Worm (Caenorhabditis elegans): Measurements from ENCODE around the gene nhr-93.
"Not testable (repeated sequence)": the region's sequence is repeated elsewhere in the genome, so short reads cannot be mapped to it uniquely, and the experiment has no call there.

The nhr-93 gene

DNA sequence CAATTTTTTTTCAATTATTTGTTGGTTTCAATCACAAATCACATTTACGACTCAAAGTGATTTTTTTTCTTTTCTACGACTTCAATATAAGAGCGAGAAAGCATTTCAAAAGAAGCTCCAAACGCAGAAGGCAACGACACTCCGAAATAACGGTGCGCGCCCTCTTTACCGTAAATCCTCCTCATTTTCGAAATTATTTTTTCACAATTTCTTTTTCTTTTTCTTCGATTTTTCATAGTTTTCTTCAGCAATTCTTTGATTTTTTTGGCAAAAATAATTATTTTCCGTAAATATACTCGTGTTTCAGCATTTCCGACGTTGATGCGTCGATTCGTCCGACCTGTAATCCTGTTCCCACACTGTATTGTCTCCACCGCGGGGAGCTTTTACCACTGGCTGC, 32.5 kb upstream of the nhr-93 start, which contains the start of gene F40C5.2:
Gene F40C5.2 (plus strand): TSS at position 301 of the 400 bp plus-strand sequence.
- not testable (repeated sequence) for TF ChIP-seq mep-1, lin-39, nhr-77 (tag; optimal IDR thresholded peaks at IDR 0.05)

DNA sequence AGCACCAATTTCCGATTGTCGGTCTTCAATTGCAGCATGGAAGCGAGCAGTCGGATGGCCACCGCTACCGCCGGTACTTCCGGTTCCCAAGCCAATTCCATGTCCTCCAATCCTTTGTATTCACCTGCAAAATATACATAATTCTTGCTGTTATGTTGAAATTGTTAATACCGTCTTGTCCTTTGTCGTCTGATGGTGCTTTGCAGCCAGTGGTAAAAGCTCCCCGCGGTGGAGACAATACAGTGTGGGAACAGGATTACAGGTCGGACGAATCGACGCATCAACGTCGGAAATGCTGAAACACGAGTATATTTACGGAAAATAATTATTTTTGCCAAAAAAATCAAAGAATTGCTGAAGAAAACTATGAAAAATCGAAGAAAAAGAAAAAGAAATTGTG, 26.1 kb upstream of the nhr-93 start, which contains the start of gene T24A6.17:
Gene T24A6.17 (minus strand): TSS at position 101 of the 400 bp plus-strand sequence.
- not testable (repeated sequence) for TF ChIP-seq ztf-11, ceh-90, unc-130 (tag; optimal IDR thresholded peaks at IDR 0.05)

DNA sequence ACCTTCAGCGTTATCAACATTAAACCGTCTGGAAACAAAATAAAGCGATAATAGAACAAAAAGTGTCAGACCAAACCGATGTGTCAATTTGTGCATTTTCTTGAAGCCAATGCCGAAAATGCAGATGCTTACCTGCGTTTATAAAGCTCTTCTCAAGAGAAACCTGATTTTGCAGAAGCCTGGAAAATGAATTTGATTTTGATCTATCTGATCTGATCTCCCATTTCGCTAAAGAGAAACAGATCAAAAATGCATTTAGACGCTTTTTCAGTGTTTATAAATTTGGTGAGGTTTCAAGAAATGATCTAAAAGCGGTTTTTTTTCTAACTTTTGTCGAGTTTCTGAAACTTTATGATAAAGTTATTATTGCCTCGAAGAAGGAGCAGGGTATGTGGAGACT, 24.6 kb upstream of the nhr-93 start, which contains the start of gene T24A6.16:
Gene T24A6.16 (minus strand): TSS at position 101 of the 400 bp plus-strand sequence.
- not testable (repeated sequence) for TF ChIP-seq lin-35 (GFP tag; optimal IDR thresholded peaks at IDR 0.05); unc-86 (tag; optimal IDR thresholded peaks at IDR 0.05); nhr-77 (tag; optimal IDR thresholded peaks at IDR 0.05)

DNA sequence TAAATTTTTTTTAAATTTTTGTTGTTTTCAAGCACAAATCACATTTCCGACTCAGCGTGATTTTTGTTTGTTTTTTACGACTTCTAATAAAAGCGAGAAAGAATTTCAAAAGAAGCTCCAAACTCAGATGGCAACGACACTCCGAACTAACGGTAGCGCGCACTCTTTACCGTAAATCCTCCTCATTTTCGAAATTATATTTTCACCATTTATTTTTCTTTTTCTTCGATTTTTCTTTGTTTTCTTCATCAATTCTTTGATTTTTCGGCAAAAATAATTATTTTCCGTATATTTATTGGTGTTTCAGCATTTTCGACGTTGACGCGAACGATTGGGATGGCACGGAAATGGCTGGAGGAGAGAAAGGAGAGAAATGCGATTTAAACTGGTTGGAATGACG, 20.5 kb upstream of the nhr-93 start, which contains the start of gene T24A6.1:
Gene T24A6.1 (plus strand): TSS at position 301 of the 400 bp plus-strand sequence.
- TF ChIP-seq mef-2 (tag; optimal IDR thresholded peaks at IDR 0.05); nhr-76 (tag; optimal IDR thresholded peaks at IDR 0.05); fkh-4 (tag; optimal IDR thresholded peaks at IDR 0.05; ENCODE audit: borderline replicate concordance): not testable (repeated sequence)

DNA sequence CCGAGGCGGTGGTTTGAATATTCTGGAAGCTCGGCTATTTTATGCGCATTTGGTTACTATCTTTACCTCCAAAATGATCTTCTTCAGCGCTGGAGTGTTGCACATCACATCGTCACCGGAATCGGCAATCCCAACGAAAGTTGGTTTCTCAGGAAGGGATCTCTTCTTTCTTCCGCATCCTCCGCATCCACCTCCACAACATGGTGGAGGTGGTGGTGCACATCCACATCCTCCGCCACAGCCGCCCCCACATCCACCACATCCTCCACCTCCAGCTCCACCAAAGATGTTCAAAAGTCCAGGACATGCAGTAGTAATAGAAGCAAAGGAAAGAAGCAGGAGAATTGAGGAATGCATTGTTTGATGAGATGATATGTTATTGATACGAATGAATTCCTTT, 19.2 kb upstream of the nhr-93 start, which contains the start of gene grl-31:
Gene grl-31 (minus strand): TSS at position 357 of the 400 bp plus-strand sequence.
- TF ChIP-seq unc-98 (GFP tag; IDR thresholded peaks at IDR 0.05) (no peak), pax-3 (tag; optimal IDR thresholded peaks at IDR 0.05) (no peak), nhr-47 (tag; optimal IDR thresholded peaks at IDR 0.05) (no peak), efl-1 (optimal IDR thresholded peaks at IDR 0.05) (no peak), efl-1 (GFP tag; optimal IDR thresholded peaks at IDR 0.05 in 1 of 2) (no peak), blmp-1 (tag; optimal IDR thresholded peaks at IDR 0.05) (no peak), hpl-2 (GFP tag; optimal IDR thresholded peaks at IDR 0.05) (no peak)

DNA sequence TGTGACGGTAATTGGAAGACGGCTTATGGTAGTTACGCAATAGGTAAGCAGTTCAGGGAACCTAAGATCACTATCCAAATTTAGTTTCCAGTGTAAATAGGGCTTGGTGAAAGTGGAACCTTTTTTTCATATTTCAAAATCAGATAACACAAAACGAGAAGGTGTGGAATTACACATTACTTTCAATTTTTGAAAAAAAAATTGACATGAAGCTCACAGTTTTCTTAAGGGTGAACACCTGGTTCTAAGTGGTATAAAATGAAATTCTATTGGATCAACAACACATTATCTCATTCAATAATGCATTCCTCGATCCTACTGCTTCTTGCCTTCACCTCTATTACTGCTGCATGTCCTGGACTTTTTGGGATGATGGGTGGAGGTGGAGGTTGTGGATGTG, 17.8 kb upstream of the nhr-93 start, which contains the start of gene grl-30:
Gene grl-30 (plus strand): TSS at position 301 of the 400 bp plus-strand sequence.
- TF ChIP-seq elt-2 (tag; optimal IDR thresholded peaks at IDR 0.05) (no peak), fkh-4 (tag; optimal IDR thresholded peaks at IDR 0.05; ENCODE audit: borderline replicate concordance) (no peak), F16B12.6 (tag; optimal IDR thresholded peaks at IDR 0.05) (no peak), xbp-1 (tag; optimal IDR thresholded peaks at IDR 0.05) (no peak), ces-1 (GFP tag; optimal IDR thresholded peaks at IDR 0.05) (no peak), irx-1 (tag; optimal IDR thresholded peaks at IDR 0.05) (no peak), aly-2 (tag; optimal IDR thresholded peaks at IDR 0.05) (no peak), fos-1 (tag; optimal IDR thresholded peaks at IDR 0.05) (no peak)

DNA sequence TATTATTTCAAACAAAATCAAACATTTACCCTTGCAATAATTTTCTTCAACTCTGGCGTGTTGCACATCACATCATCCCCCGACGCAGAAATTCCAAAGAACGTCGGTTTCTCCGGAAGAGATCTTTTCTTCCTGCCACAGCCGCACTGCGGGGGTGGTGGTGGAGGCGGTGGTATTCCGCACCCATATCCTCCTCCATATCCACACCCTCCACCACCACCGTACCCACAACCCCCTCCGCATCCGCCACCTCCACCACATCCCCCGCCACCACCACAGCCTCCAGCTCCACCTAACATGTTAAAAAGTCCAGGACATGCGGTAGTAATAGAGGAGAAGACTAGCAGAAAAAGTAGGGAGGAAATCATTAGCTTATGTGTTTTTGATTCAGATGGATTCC, 16.7 kb upstream of the nhr-93 start, which contains the start of gene grl-29:
Gene grl-29 (minus strand): TSS at position 368 of the 400 bp plus-strand sequence.
- TF ChIP-seq ceh-82 (tag; optimal IDR thresholded peaks at IDR 0.05) (no peak), nhr-71 (tag; optimal IDR thresholded peaks at IDR 0.05) (no peak), jun-1 (tag; optimal IDR thresholded peaks at IDR 0.05) (no peak), nhr-12 (tag; optimal IDR thresholded peaks at IDR 0.05) (no peak), blmp-1 (tag; optimal IDR thresholded peaks at IDR 0.05) (no peak), Y116A8C.19 (tag; optimal IDR thresholded peaks at IDR 0.05; ENCODE audit: borderline replicate concordance) (no peak)

Data from whole organism, L1 larva.